Fruit fly (Drosophila melanogaster) whole organism, prepupa: ENCODE results near the gene CG11267.

ENCODE experiments used
- Blimp-1 ChIP-seq: fragments of 200-800 bp; sonication (Bioruptor generic); optimal IDR thresholded peaks from 3 replicates; lab custom pipeline; 2017; ENCODE audit warnings: missing biosample characterization, missing genetic modification characterization, mild to moderate bottlenecking, moderate library complexity, missing genetic modification reagents
- CG16779 ChIP-seq: fragments of 200-800 bp; sonication (Bioruptor generic); optimal IDR thresholded peaks from 3 replicates; lab custom pipeline; 2017; ENCODE audit warnings: missing biosample characterization, mild to moderate bottlenecking, missing genetic modification characterization
- Hr38 ChIP-seq: sonication (Bioruptor generic); optimal IDR thresholded peaks from 2 replicates; lab custom pipeline; 2016; ENCODE audit warnings: missing biosample characterization, missing genetic modification characterization
- OdsH ChIP-seq: fragments of 200-800 bp; sonication (Bioruptor generic); optimal IDR thresholded peaks from 3 replicates; lab custom pipeline; 2016; ENCODE audit warnings: missing biosample characterization, missing genetic modification characterization
- Sox102F ChIP-seq: fragments of 200-800 bp; sonication (Bioruptor generic); optimal IDR thresholded peaks from 2 replicates; lab custom pipeline; 2016; ENCODE audit warnings: missing biosample characterization, mild to moderate bottlenecking, missing genetic modification characterization
- dsx ChIP-seq: fragments of 200-800 bp; optimal IDR thresholded peaks from 3 replicates; lab custom pipeline; 2019; ENCODE audit warnings: missing biosample characterization, mild to moderate bottlenecking, missing genetic modification characterization, moderate library complexity; ENCODE audit not compliant: poor library complexity, severe bottlenecking

DNA sequence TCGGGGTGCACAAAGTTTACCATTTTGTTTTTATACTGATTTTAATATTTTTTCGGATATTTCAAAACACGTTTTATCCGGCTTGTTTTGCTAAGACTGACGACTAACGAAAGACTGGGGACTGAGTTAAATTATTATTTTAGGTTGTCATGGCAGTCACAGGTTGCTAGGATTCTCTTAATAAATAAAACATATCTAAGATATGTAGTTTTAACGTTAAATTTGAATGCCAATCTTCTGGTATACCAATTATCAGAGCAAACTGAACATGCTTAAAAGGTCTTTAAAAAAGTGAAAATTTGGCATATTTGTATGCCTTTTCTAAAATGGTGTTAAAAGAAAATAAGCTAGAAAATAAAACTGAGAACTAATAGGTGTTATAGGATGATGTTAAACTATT, 10.5 kb downstream of the CG11267 start, which contains the start of gene Zmynd10:
- TF ChIP-seq OdsH (no peak), Blimp-1 (GFP tag; lab: Kevin White, UChicago) (no peak), CG16779 (tag; lab: Kevin White, UChicago) (no peak), dsx (GFP tag; lab: Kevin White, UChicago) (no peak), Sox102F (no peak), Hr38 (GFP tag; lab: Kevin White, UChicago) (no peak)
